Fruit fly (Drosophila melanogaster): ENCODE measurements around the gene CG10298.
A peak's percentile ranks its signal among the peaks of the same experiment; 100 is the strongest.

The CG10298 gene

DNA sequence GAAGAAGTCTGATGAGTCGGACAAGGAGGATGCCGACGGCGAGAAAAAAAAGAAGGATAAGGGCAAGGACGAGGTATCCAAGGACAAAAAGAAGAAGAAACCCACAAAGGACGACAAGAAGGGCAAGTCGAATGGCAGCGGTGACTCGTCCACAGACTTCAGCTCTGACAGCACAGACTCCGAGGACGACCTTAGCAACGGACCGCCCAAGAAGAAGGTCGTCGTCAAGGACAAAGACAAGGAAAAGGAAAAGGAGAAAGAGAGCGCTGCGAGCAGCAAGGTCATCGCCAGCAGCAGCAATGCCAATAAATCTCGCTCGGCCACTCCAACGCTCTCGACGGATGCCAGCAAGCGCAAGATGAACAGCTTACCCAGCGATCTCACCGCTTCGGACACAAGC, 39.0 kb downstream of the CG10298 start:
- no peak for TF ChIP-seq dl (GFP tag; optimal IDR thresholded peaks at IDR 0.05; ENCODE audit: insufficient read depth in 1 of 2, partially characterized antibody in 2 of 2)

DNA sequence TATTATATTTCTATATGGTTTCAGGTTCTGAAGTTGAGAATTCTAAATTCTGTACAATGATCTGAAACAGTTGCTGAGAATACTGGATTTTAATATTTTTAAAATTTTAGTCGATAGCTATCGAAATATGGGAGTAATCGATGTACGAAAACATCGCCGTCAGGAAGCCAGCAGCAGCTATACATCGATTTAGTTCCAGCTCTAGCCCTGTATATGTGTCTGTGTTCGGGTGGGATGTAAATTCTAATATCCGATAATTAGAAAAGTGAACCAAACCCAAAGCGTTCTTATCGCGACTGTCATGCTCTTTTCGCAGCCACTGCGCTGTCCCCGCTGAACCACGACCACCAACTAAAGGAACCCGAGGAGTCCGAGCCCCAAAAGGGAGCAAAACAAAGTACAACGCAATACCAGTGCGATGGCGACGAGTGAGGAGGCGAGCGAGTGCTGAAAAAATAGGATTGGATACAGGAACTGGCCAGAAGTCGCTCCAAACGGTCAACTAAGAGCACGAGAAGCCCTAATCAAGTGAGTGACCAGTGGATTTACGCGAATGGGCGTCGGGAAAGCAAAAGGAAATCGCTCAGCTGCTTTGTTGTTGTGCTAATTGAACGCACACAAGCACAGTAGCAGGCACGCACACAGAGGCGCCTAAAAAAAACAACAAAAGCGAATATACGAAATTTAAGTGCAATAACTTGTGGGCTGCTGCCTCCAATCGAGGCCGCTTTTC, 40.1 kb downstream of the CG10298 start, which contains the start of gene gzl:
TSS of gene gzl (plus strand) at position 182 of the 733 bp plus-strand sequence.
- no peak for TF ChIP-seq foxo (GFP tag; optimal IDR thresholded peaks at IDR 0.05)
- peak; percentile 28 for TF ChIP-seq h (GFP tag; optimal IDR thresholded peaks at IDR 0.05)
- peak; percentile 51 for TF ChIP-seq N (GFP tag; optimal IDR thresholded peaks at IDR 0.05)
- TF ChIP-seq Hr83 (GFP tag; optimal IDR thresholded peaks at IDR 0.05; ENCODE audit: poor library complexity, severe bottlenecking): peak; percentile 14
- no peak for TF ChIP-seq fru (GFP tag; optimal IDR thresholded peaks at IDR 0.05)
- TF ChIP-seq HLH106 (tag; optimal IDR thresholded peaks at IDR 0.05): no peak
- peak; percentile 51 for TF ChIP-seq Jra (GFP tag; optimal IDR thresholded peaks at IDR 0.05)
- TF ChIP-seq sage (GFP tag; optimal IDR thresholded peaks at IDR 0.05): peak; percentile 17
- peak; percentile 11 for TF ChIP-seq rgr (GFP tag; optimal IDR thresholded peaks at IDR 0.05)
- TF ChIP-seq lola (GFP tag; optimal IDR thresholded peaks at IDR 0.05): no peak

dm6 chr3R:6383466-6383769, 40.6 kb downstream of the CG10298 start:
- no peak for TF ChIP-seq CrebA (GFP tag; optimal IDR thresholded peaks at IDR 0.05; ENCODE audit: borderline replicate concordance)
- TF ChIP-seq foxo (GFP tag; optimal IDR thresholded peaks at IDR 0.05): no peak
- no peak for TF ChIP-seq usp (GFP tag; optimal IDR thresholded peaks at IDR 0.05)

- TF ChIP-seq foxo (GFP tag; optimal IDR thresholded peaks at IDR 0.05): peak in 1 of 2 experiments; percentile 7
- no peak for TF ChIP-seq Vsx2 (GFP tag; optimal IDR thresholded peaks at IDR 0.05; ENCODE audit: partially characterized antibody)
- peak; percentile 4 for TF ChIP-seq sage (GFP tag; optimal IDR thresholded peaks at IDR 0.05)
- no peak for TF ChIP-seq usp (GFP tag; optimal IDR thresholded peaks at IDR 0.05)
- peak; percentile 20 for TF ChIP-seq Myc (optimal IDR thresholded peaks at IDR 0.05)
- no peak for TF ChIP-seq ey (GFP tag; optimal IDR thresholded peaks at IDR 0.05)
- TF ChIP-seq Hnf4 (GFP tag; optimal IDR thresholded peaks at IDR 0.05): peak; percentile 0
These were observed 45.6 kb downstream of the CG10298 start for dm6 chr3R:6388414-6388830.
